Fruit fly (Drosophila melanogaster) Kc167 (cell line): Measurements from ENCODE around the gene CG31687.

ENCODE experiments used
- h ChIP-seq: fragments of >200 bp; optimal IDR thresholded peaks from 3 replicates; lab custom pipeline; 2018; ENCODE audit warnings: missing external identifiers
- psq ChIP-seq: fragments of >200 bp; optimal IDR thresholded peaks from 2 replicates; lab custom pipeline; 2017; ENCODE audit warnings: missing external identifiers
- ttk ChIP-seq: sonication (Bioruptor generic); optimal IDR thresholded peaks from 2 replicates; lab custom pipeline; 2017; ENCODE audit warnings: missing external identifiers

dm6 chr2L:20486050-20486751, 36.2 kb downstream of the CG31687 start:
- no peak for TF ChIP-seq ttk
- TF ChIP-seq psq (lab: Kevin White, UChicago), result no peak
- TF ChIP-seq h, result no peak
